Fruit fly (Drosophila melanogaster) whole organism, pupa: ENCODE data around the gene tobi.

ENCODE experiments used
- CG10348 ChIP-seq: fragments of 200-800 bp; sonication (Bioruptor generic); IDR thresholded peaks from 2 replicates; pipeline ENCODE4 v1.3.6; 2022; ENCODE audit warnings: missing biosample characterization, missing genetic modification characterization
- CG12605 ChIP-seq: fragments of 200-800 bp; sonication (Bioruptor generic); IDR thresholded peaks from 2 replicates; pipeline ENCODE4 v1.3.6; 2022; ENCODE audit warnings: missing biosample characterization, missing genetic modification characterization
- CG13204 ChIP-seq: fragments of 200-800 bp; sonication (Bioruptor generic); optimal IDR thresholded peaks from 2 replicates; lab custom pipeline; 2018; ENCODE audit warnings: missing biosample characterization, mild to moderate bottlenecking, missing genetic modification characterization, moderate library complexity
- CG14655 ChIP-seq: fragments of 200-800 bp; sonication (Bioruptor generic); optimal IDR thresholded peaks from 3 replicates; lab custom pipeline; 2017; ENCODE audit warnings: mild to moderate bottlenecking, missing biosample characterization, missing genetic modification reagents, missing genetic modification characterization
- CG15710 ChIP-seq: fragments of 200-800 bp; sonication (Bioruptor generic); optimal IDR thresholded peaks from 2 replicates; lab custom pipeline; 2018; ENCODE audit warnings: missing biosample characterization, mild to moderate bottlenecking, missing genetic modification characterization, moderate library complexity
- CG17806 ChIP-seq: fragments of 200-800 bp; sonication (Bioruptor generic); optimal IDR thresholded peaks from 2 replicates; lab custom pipeline; 2018; ENCODE audit warnings: missing biosample characterization, mild to moderate bottlenecking, missing genetic modification characterization, moderate library complexity
- CG32121 ChIP-seq: fragments of 200-800 bp; sonication (Bioruptor generic); IDR thresholded peaks from 2 replicates; pipeline ENCODE4 v1.3.6; 2022; ENCODE audit warnings: missing biosample characterization, missing genetic modification characterization
- CG34367 ChIP-seq: fragments of 200-800 bp; sonication (Bioruptor generic); optimal IDR thresholded peaks from 2 replicates; lab custom pipeline; 2018; ENCODE audit warnings: missing biosample characterization, mild to moderate bottlenecking, missing genetic modification characterization
- CG4496 ChIP-seq: fragments of 200-800 bp; sonication (Bioruptor generic); IDR thresholded peaks from 3 replicates; pipeline ENCODE4 v1.3.6; 2022; ENCODE audit warnings: missing biosample characterization, missing genetic modification characterization
- CG8159 ChIP-seq: fragments of 200-800 bp; sonication (Bioruptor generic); optimal IDR thresholded peaks from 3 replicates; lab custom pipeline; 2018; ENCODE audit warnings: missing biosample characterization, mild to moderate bottlenecking, missing genetic modification characterization, moderate library complexity
- CG8301 ChIP-seq: fragments of 200-800 bp; sonication (Bioruptor generic); optimal IDR thresholded peaks from 2 replicates; lab custom pipeline; 2018; ENCODE audit warnings: missing biosample characterization, mild to moderate bottlenecking, missing genetic modification characterization
- CG9948 ChIP-seq: fragments of 200-800 bp; sonication (Bioruptor generic); optimal IDR thresholded peaks from 2 replicates; lab custom pipeline; 2018; ENCODE audit warnings: missing biosample characterization, mild to moderate bottlenecking, missing genetic modification characterization, moderate library complexity
- D1 ChIP-seq: fragments of 200-800 bp; sonication (Bioruptor generic); optimal IDR thresholded peaks from 2 replicates; lab custom pipeline; 2018; ENCODE audit warnings: missing biosample characterization, mild to moderate bottlenecking, missing genetic modification characterization, moderate library complexity
- EcR ChIP-seq: fragments of 200-800 bp; sonication (Bioruptor generic); optimal IDR thresholded peaks from 3 replicates; lab custom pipeline; 2019; ENCODE audit warnings: missing biosample characterization, missing genetic modification characterization, mild to moderate bottlenecking, moderate library complexity, missing genetic modification reagents
- Ets98B ChIP-seq: fragments of 200-800 bp; sonication (Bioruptor generic); IDR thresholded peaks from 2 replicates; pipeline ENCODE4 v1.3.6; 2022; ENCODE audit warnings: missing biosample characterization, missing genetic modification characterization
- Pif1A ChIP-seq: fragments of 200-800 bp; sonication (Bioruptor generic); optimal IDR thresholded peaks from 3 replicates; lab custom pipeline; 2016; ENCODE audit warnings: missing biosample characterization, missing genetic modification characterization
- Pif1B ChIP-seq: fragments of 200-800 bp; sonication (Bioruptor generic); optimal IDR thresholded peaks from 3 replicates; lab custom pipeline; 2016; ENCODE audit warnings: missing biosample characterization, missing genetic modification characterization
- Snoo ChIP-seq: fragments of 200-800 bp; sonication (Bioruptor generic); optimal IDR thresholded peaks from 3 replicates; lab custom pipeline; 2017; ENCODE audit warnings: missing biosample characterization, mild to moderate bottlenecking, missing genetic modification characterization, inconsistent platforms
- fd96Ca ChIP-seq: fragments of 200-800 bp; sonication (Bioruptor generic); IDR thresholded peaks from 3 replicates; pipeline ENCODE4 v1.3.6; 2022; ENCODE audit warnings: missing biosample characterization, missing genetic modification characterization
- gl ChIP-seq: fragments of 200-800 bp; sonication (Bioruptor generic); optimal IDR thresholded peaks from 2 replicates; lab custom pipeline; 2018; ENCODE audit warnings: missing biosample characterization, mild to moderate bottlenecking, missing genetic modification characterization
- rn ChIP-seq: fragments of 200-800 bp; sonication (Bioruptor generic); IDR thresholded peaks from 2 replicates; pipeline ENCODE4 v1.3.6; 2022; ENCODE audit warnings: missing biosample characterization, missing genetic modification characterization

tobi gene

DNA sequence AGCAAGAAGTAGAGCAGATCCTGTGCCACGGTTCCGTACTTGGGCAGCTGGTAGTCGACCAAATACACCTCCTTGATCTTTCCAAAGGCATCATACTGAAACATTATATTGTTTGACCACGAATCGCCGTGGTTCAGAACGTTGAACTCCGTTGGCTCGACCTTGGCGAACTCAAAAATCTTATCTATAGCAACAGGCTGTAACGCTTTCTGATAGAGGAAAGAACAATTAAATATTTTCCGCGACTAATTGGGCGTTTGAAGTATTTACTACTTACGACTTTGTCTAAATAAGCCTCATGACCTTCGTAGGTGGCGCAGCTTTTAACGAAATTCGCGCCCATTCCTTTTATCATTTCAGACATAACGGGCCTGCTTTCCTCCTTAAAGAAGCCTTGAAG lies 25.0 kb downstream of the tobi start:
- TF ChIP-seq CG12605 (GFP tag; lab: Robert Waterston, UW) = no peak
- no peak for TF ChIP-seq CG9948
- TF ChIP-seq CG34367 (tag; lab: Kevin White, UChicago) = no peak
- TF ChIP-seq CG10348 (GFP tag; lab: Robert Waterston, UW) = no peak

dm6 chr3R:25320898-25321297 lies 25.8 kb downstream of the tobi start:
- TF ChIP-seq CG12605 (GFP tag; lab: Robert Waterston, UW) = no peak
- no peak for TF ChIP-seq CG13204 (GFP tag; lab: Kevin White, UChicago)
- TF ChIP-seq fd96Ca (GFP tag; lab: Robert Waterston, UW) = no peak
- TF ChIP-seq gl (tag; lab: Kevin White, UChicago) = no peak
- no peak for TF ChIP-seq CG10348 (GFP tag; lab: Robert Waterston, UW)
- no peak for TF ChIP-seq rn (GFP tag; lab: Robert Waterston, UW)
- TF ChIP-seq D1 (tag; lab: Kevin White, UChicago) = no peak
- no peak for TF ChIP-seq CG9948
- TF ChIP-seq CG17806 (tag; lab: Kevin White, UChicago) = no peak
- TF ChIP-seq CG15710 (tag; lab: Kevin White, UChicago) = no peak
- TF ChIP-seq Pif1A = no peak
- TF ChIP-seq Snoo (tag; lab: Kevin White, UChicago) = no peak
- TF ChIP-seq EcR (GFP tag; lab: Kevin White, UChicago) = no peak
- no peak for TF ChIP-seq CG14655
- TF ChIP-seq CG8159 (tag; lab: Kevin White, UChicago) = no peak
- no peak for TF ChIP-seq CG8301 (tag; lab: Kevin White, UChicago)
- TF ChIP-seq Pif1B (GFP tag; lab: Kevin White, UChicago) = no peak
- no peak for TF ChIP-seq CG4496 (GFP tag; lab: Robert Waterston, UW)
- no peak for TF ChIP-seq CG32121 (GFP tag; lab: Robert Waterston, UW)
- TF ChIP-seq CG34367 (tag; lab: Kevin White, UChicago) = no peak

- TF ChIP-seq Ets98B (GFP tag; lab: Robert Waterston, UW) = no peak
- TF ChIP-seq CG9948 = no peak
- TF ChIP-seq CG15710 (tag; lab: Kevin White, UChicago) = no peak
- no peak for TF ChIP-seq Pif1B (GFP tag; lab: Kevin White, UChicago)
- TF ChIP-seq CG14655 = no peak
- no peak for TF ChIP-seq CG13204 (GFP tag; lab: Kevin White, UChicago)
- no peak for TF ChIP-seq fd96Ca (GFP tag; lab: Robert Waterston, UW)
- TF ChIP-seq D1 (tag; lab: Kevin White, UChicago) = no peak
- TF ChIP-seq gl (tag; lab: Kevin White, UChicago) = no peak
- no peak for TF ChIP-seq CG17806 (tag; lab: Kevin White, UChicago)
- TF ChIP-seq CG32121 (GFP tag; lab: Robert Waterston, UW) = no peak
- no peak for TF ChIP-seq EcR (GFP tag; lab: Kevin White, UChicago)
- no peak for TF ChIP-seq CG4496 (GFP tag; lab: Robert Waterston, UW)
- TF ChIP-seq CG12605 (GFP tag; lab: Robert Waterston, UW) = no peak
- no peak for TF ChIP-seq CG10348 (GFP tag; lab: Robert Waterston, UW)
- TF ChIP-seq Snoo (tag; lab: Kevin White, UChicago) = no peak
- TF ChIP-seq rn (GFP tag; lab: Robert Waterston, UW) = no peak
- TF ChIP-seq CG8301 (tag; lab: Kevin White, UChicago) = no peak
Observed at dm6 chr3R:25320051-25320705, 26.5 kb downstream of the tobi start, which contains the start of gene CG10560. TSS of gene CG10560 (minus strand) at chr3R:25320101.

DNA sequence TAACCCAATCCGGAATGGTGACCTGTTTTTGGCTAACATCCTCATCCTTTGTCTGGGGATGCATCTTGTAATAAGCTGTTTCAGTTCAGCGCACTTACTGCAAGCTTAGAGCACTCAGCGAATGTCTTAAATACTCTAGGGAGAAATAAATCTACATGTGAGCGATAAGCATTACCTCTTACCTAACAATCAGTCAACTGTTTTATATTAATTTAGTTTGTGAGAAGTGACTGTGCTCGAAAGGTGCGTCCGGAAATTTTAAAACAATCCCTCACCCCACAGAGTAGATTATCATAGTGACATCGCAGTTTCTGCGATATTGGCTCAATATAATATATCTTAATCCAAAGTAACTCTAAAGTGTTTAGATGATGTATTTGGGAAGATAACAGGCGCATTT lies 28.7 kb downstream of the tobi start, which contains the start of gene CG10553:
Gene CG10553, minus strand, starts transcription at position 101 of the 400 bp plus-strand sequence.
- TF ChIP-seq EcR (GFP tag; lab: Kevin White, UChicago) (no peak), CG9948 (no peak), CG13204 (GFP tag; lab: Kevin White, UChicago) (no peak), CG10348 (GFP tag; lab: Robert Waterston, UW) (no peak), CG12605 (GFP tag; lab: Robert Waterston, UW) (no peak), CG14655 (no peak), CG15710 (tag; lab: Kevin White, UChicago) (no peak), CG32121 (GFP tag; lab: Robert Waterston, UW) (no peak), CG4496 (GFP tag; lab: Robert Waterston, UW) (no peak), CG8159 (tag; lab: Kevin White, UChicago) (no peak), Pif1A (no peak), Ets98B (GFP tag; lab: Robert Waterston, UW) (no peak), rn (GFP tag; lab: Robert Waterston, UW) (no peak), gl (tag; lab: Kevin White, UChicago) (no peak), fd96Ca (GFP tag; lab: Robert Waterston, UW) (no peak), CG34367 (tag; lab: Kevin White, UChicago) (no peak), Snoo (tag; lab: Kevin White, UChicago) (no peak)

DNA sequence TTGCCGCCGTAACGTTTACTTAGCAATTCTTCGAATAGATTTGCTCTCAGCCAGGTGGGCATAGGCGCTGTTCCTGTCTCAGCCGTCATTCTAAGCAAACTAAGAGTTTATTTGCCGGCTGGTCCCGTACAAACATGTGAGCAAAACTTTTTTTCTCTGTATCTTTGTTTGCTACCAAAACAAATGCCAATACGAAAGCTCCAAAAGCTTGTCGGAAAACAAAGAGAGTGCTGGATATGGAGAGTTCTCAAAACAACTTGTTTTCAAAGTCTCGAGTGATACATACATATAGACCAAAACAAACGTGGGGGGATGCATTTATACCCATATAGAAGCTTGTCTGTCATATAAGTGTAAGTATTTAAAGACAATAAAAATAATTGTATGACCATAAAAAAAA lies 30.7 kb downstream of the tobi start, which contains the start of gene CG10559:
Gene CG10559, minus strand, starts transcription at position 101 of the 400 bp plus-strand sequence.
- TF ChIP-seq CG32121 (GFP tag; lab: Robert Waterston, UW) = no peak

dm6 chr3R:25313771-25314170 lies 33.0 kb downstream of the tobi start, which contains the start of gene CG31087:
TSS of gene CG31087 (minus strand) at chr3R:25313833.
- no peak for TF ChIP-seq Pif1A
- no peak for TF ChIP-seq CG34367 (tag; lab: Kevin White, UChicago)
- no peak for TF ChIP-seq Snoo (tag; lab: Kevin White, UChicago)
- no peak for TF ChIP-seq fd96Ca (GFP tag; lab: Robert Waterston, UW)
- no peak for TF ChIP-seq CG17806 (tag; lab: Kevin White, UChicago)
- TF ChIP-seq CG4496 (GFP tag; lab: Robert Waterston, UW) = no peak
- no peak for TF ChIP-seq EcR (GFP tag; lab: Kevin White, UChicago)
- no peak for TF ChIP-seq CG8301 (tag; lab: Kevin White, UChicago)
- TF ChIP-seq CG13204 (GFP tag; lab: Kevin White, UChicago) = no peak
- TF ChIP-seq CG14655 = no peak
